Worm (Caenorhabditis elegans) whole organism, young adult: ENCODE data around the gene W04D2.4.

Experiments used
- B0019.2 ChIP-seq: fragments of 200-800 bp; sonication (Bioruptor generic); conservative IDR thresholded peaks from 2 replicates; pipeline ENCODE4 v1.3.6; 2022; ENCODE audit warnings: missing genetic modification reagents, missing genetic modification characterization, missing compliant biosample characterization
- B0035.1 ChIP-seq: sonication (generic microtip); optimal IDR thresholded peaks from 2 replicates; lab custom pipeline; 2016; ENCODE audit warnings: missing genetic modification characterization, mild to moderate bottlenecking, missing compliant biosample characterization, missing genotype, missing genetic modification reagents
- C17E4.6 ChIP-seq: fragments of 200-800 bp; sonication (Bioruptor generic); IDR thresholded peaks from 2 replicates; pipeline ENCODE4 v1.3.6; 2022; ENCODE audit warnings: missing genetic modification reagents, missing genetic modification characterization, missing compliant biosample characterization
- F23B12.7 ChIP-seq: sonication (generic microtip); optimal IDR thresholded peaks from 2 replicates; lab custom pipeline; 2017; ENCODE audit warnings: missing genetic modification characterization, mild to moderate bottlenecking, missing compliant biosample characterization, antibody characterized with exemption, moderate library complexity; ENCODE audit not compliant: insufficient read depth
- F37B4.10 ChIP-seq: fragments of 200-800 bp; sonication (Bioruptor generic); IDR thresholded peaks from 2 replicates; pipeline ENCODE4 v1.3.6; 2022; ENCODE audit warnings: missing genetic modification characterization, missing compliant biosample characterization
- F39B2.1 ChIP-seq: fragments of 200-800 bp; sonication (Bioruptor generic); IDR thresholded peaks from 2 replicates; pipeline ENCODE4 v1.3.6; 2022; ENCODE audit warnings: missing genetic modification reagents, missing genetic modification characterization, missing compliant biosample characterization
- F49E8.2 ChIP-seq: sonication (generic microtip); optimal IDR thresholded peaks from 3 replicates; lab custom pipeline; 2017; ENCODE audit warnings: missing genetic modification characterization, mild to moderate bottlenecking, missing compliant biosample characterization, antibody characterized with exemption, moderate library complexity; ENCODE audit not compliant: insufficient read depth
- K11D2.4 ChIP-seq: fragments of 200-800 bp; sonication (Bioruptor generic); IDR thresholded peaks from 2 replicates; pipeline ENCODE4 v1.3.6; 2022; ENCODE audit warnings: missing genetic modification reagents, missing genetic modification characterization, missing compliant biosample characterization
- Y53G8AR.9 ChIP-seq: fragments of 200-800 bp; sonication (Bioruptor generic); conservative IDR thresholded peaks from 2 replicates; pipeline ENCODE4 v1.3.6; 2022; ENCODE audit warnings: missing genetic modification reagents, missing genetic modification characterization, missing compliant biosample characterization
- Y95B8A.8 ChIP-seq: fragments of 200-800 bp; sonication (Bioruptor generic); IDR thresholded peaks from 2 replicates; pipeline ENCODE4 v1.3.6; 2022; ENCODE audit warnings: missing genetic modification reagents, missing genetic modification characterization, missing compliant biosample characterization
- athp-1 ChIP-seq: sonication (generic microtip); optimal IDR thresholded peaks from 2 replicates; lab custom pipeline; 2017; ENCODE audit warnings: mild to moderate bottlenecking, missing genetic modification characterization, missing compliant biosample characterization
- ceh-27 ChIP-seq: fragments of 200-800 bp; sonication (Bioruptor generic); optimal IDR thresholded peaks from 2 replicates; lab custom pipeline; 2018; ENCODE audit warnings: mild to moderate bottlenecking, missing genetic modification characterization, moderate library complexity, missing compliant biosample characterization
- chd-7 ChIP-seq: sonication (generic microtip); optimal IDR thresholded peaks from 2 replicates; lab custom pipeline; 2016; ENCODE audit warnings: mild to moderate bottlenecking, missing genetic modification characterization, moderate library complexity, missing compliant biosample characterization
- egl-18 ChIP-seq: fragments of 200-800 bp; sonication (Bioruptor generic); IDR thresholded peaks from 2 replicates; pipeline ENCODE4 v1.3.6; 2022; ENCODE audit warnings: missing genetic modification reagents, missing genetic modification characterization, missing compliant biosample characterization
- egrh-3 ChIP-seq: fragments of 200-800 bp; sonication (Bioruptor generic); IDR thresholded peaks from 2 replicates; pipeline ENCODE4 v1.3.6; 2022; ENCODE audit warnings: missing genetic modification reagents, missing genetic modification characterization, missing compliant biosample characterization
- ekl-4 ChIP-seq: fragments of 200-800 bp; sonication (Bioruptor generic); IDR thresholded peaks from 2 replicates; pipeline ENCODE4 v1.3.6; 2022; ENCODE audit warnings: missing genetic modification reagents, missing genetic modification characterization, missing compliant biosample characterization
- fkh-3 ChIP-seq: sonication (generic microtip); optimal IDR thresholded peaks from 2 replicates; lab custom pipeline; 2016; ENCODE audit warnings: mild to moderate bottlenecking, missing genetic modification characterization, missing compliant biosample characterization
- him-1 ChIP-seq: sonication (generic microtip); optimal IDR thresholded peaks from 2 replicates; lab custom pipeline; 2016; ENCODE audit warnings: missing genotype, missing genetic modification reagents, missing genetic modification characterization, missing compliant biosample characterization
- hlh-26 ChIP-seq: fragments of 200-800 bp; sonication (Bioruptor generic); conservative IDR thresholded peaks from 2 replicates; pipeline ENCODE4 v1.3.6; 2022; ENCODE audit warnings: missing genetic modification reagents, missing genetic modification characterization, missing compliant biosample characterization
- lin-26 ChIP-seq: fragments of 200-800 bp; sonication (Bioruptor generic); IDR thresholded peaks from 2 replicates; pipeline ENCODE4 v1.3.6; 2022; ENCODE audit warnings: missing genetic modification reagents, missing genetic modification characterization, missing compliant biosample characterization
- lin-54 ChIP-seq: fragments of 200-800 bp; sonication (Bioruptor generic); optimal IDR thresholded peaks from 2 replicates; lab custom pipeline; 2018; ENCODE audit warnings: mild to moderate bottlenecking, missing genetic modification characterization, missing compliant biosample characterization
- lsl-1 ChIP-seq: fragments of 200-800 bp; sonication (Bioruptor generic); optimal IDR thresholded peaks from 2 replicates; lab custom pipeline; 2018; ENCODE audit warnings: mild to moderate bottlenecking, missing genetic modification characterization, moderate library complexity, missing compliant biosample characterization
- madf-10 ChIP-seq: sonication (generic microtip); optimal IDR thresholded peaks from 2 replicates; lab custom pipeline; 2016; ENCODE audit warnings: mild to moderate bottlenecking, missing genetic modification characterization, missing compliant biosample characterization
- nfyb-1 ChIP-seq: fragments of 200-800 bp; sonication (Bioruptor generic); IDR thresholded peaks from 2 replicates; pipeline ENCODE4 v1.3.6; 2022; ENCODE audit warnings: missing genetic modification reagents, missing genetic modification characterization, missing compliant biosample characterization
- nhr-90 ChIP-seq: sonication (generic microtip); optimal IDR thresholded peaks from 2 replicates; lab custom pipeline; 2016; ENCODE audit warnings: missing genotype, mild to moderate bottlenecking, missing genetic modification characterization, missing compliant biosample characterization
- pbrm-1 ChIP-seq: fragments of 200-800 bp; sonication (Bioruptor generic); IDR thresholded peaks from 2 replicates; pipeline ENCODE4 v1.3.6; 2022; ENCODE audit warnings: missing genetic modification reagents, missing genetic modification characterization, missing compliant biosample characterization
- pha-4 ChIP-seq: fragments of 150-350 bp; sonication (generic microtip); optimal IDR thresholded peaks from 2 replicates; lab custom pipeline; 2014; ENCODE audit warnings: missing biosample characterization, missing genetic modification reagents, missing genetic modification characterization
- rec-8 ChIP-seq, 2 experiments: sonication (generic microtip); optimal IDR thresholded peaks; 2 replicates each; lab custom pipeline; 2016; ENCODE audit warnings: mild to moderate bottlenecking in 2 of 2, missing genetic modification characterization in 2 of 2, missing genetic modification reagents in 2 of 2, missing genotype in 2 of 2, missing biosample characterization in 1 of 2, missing compliant biosample characterization in 1 of 2, moderate library complexity in 1 of 2
- rpc-1 ChIP-seq, 2 experiments: fragments of 150-350 bp in 1 of 2; sonication (generic microtip) in 1 of 2; optimal IDR thresholded peaks; 2 replicates each; lab custom pipeline; 2014 to 2018; ENCODE audit warnings: missing biosample characterization in 1 of 2, missing genetic modification characterization in 1 of 2, missing genetic modification reagents in 1 of 2, missing genotype in 1 of 2
- snpc-3.4 ChIP-seq: sonication (generic microtip); optimal IDR thresholded peaks from 2 replicates; lab custom pipeline; 2017; ENCODE audit warnings: missing genetic modification characterization, mild to moderate bottlenecking, missing compliant biosample characterization, antibody characterized with exemption, moderate library complexity, missing genotype, missing genetic modification reagents
- snpc-4 ChIP-seq, 5 experiments: fragments of 150-350 bp in 1 of 5; sonication (generic microtip) in 4 of 5; optimal IDR thresholded peaks; 2 replicates each; lab custom pipeline; 2014 to 2018; ENCODE audit warnings: missing genetic modification characterization in 5 of 5, missing biosample characterization in 3 of 5, antibody characterized with exemption in 2 of 5, mild to moderate bottlenecking in 2 of 5, missing compliant biosample characterization in 2 of 5, missing genotype in 2 of 5, moderate library complexity in 2 of 5, missing genetic modification reagents in 1 of 5
- sptf-2 ChIP-seq: fragments of 200-800 bp; sonication (Bioruptor generic); optimal IDR thresholded peaks from 2 replicates; lab custom pipeline; 2018; ENCODE audit warnings: mild to moderate bottlenecking, missing genetic modification characterization, missing compliant biosample characterization
- tbp1 ChIP-seq: fragments of 200-800 bp; sonication (Bioruptor generic); optimal IDR thresholded peaks from 2 replicates; lab custom pipeline; 2018; ENCODE audit warnings: mild to moderate bottlenecking, missing genetic modification characterization, missing compliant biosample characterization
- tbx-9 ChIP-seq: sonication (generic microtip); optimal IDR thresholded peaks from 2 replicates; lab custom pipeline; 2016; ENCODE audit warnings: borderline replicate concordance, missing genetic modification characterization, inconsistent platforms, missing compliant biosample characterization
- tlf-1 ChIP-seq: fragments of 200-800 bp; sonication (Bioruptor generic); optimal IDR thresholded peaks from 2 replicates; lab custom pipeline; 2018; ENCODE audit warnings: mild to moderate bottlenecking, missing genetic modification characterization, missing compliant biosample characterization
- unc-130 ChIP-seq: sonication (generic microtip); optimal IDR thresholded peaks from 2 replicates; lab custom pipeline; 2016; ENCODE audit warnings: missing genetic modification reagents, missing genetic modification characterization, missing compliant biosample characterization
- unc-62 ChIP-seq: fragments of 150-350 bp; optimal IDR thresholded peaks from 2 replicates; lab custom pipeline; 2014; ENCODE audit warnings: missing biosample characterization, missing genetic modification reagents, missing genetic modification characterization
- ztf-3 ChIP-seq: fragments of 200-800 bp; sonication (Bioruptor generic); optimal IDR thresholded peaks from 2 replicates; lab custom pipeline; 2018; ENCODE audit warnings: mild to moderate bottlenecking, missing genetic modification characterization, missing compliant biosample characterization
- ztf-6 ChIP-seq: fragments of 200-800 bp; sonication (Bioruptor generic); IDR thresholded peaks from 2 replicates; pipeline ENCODE4 v1.3.6; 2022; ENCODE audit warnings: missing genetic modification reagents, missing genetic modification characterization, missing compliant biosample characterization

The W04D2.4 gene

ce11 chrV:12506185-12506584 lies 8.6 kb upstream of the W04D2.4 start, which contains the start of gene nlp-46:
Gene nlp-46 (minus strand): TSS chrV:12506285.
- TF ChIP-seq nhr-90 (tag; lab: Kevin White, UChicago) (no peak), unc-130 (GFP tag; lab: Kevin White, UChicago) (no peak), F39B2.1 (GFP tag; lab: Robert Waterston, UW) (no peak), tlf-1 (GFP tag; lab: Kevin White, UChicago) (no peak), F37B4.10 (GFP tag; lab: Robert Waterston, UW) (no peak)

DNA sequence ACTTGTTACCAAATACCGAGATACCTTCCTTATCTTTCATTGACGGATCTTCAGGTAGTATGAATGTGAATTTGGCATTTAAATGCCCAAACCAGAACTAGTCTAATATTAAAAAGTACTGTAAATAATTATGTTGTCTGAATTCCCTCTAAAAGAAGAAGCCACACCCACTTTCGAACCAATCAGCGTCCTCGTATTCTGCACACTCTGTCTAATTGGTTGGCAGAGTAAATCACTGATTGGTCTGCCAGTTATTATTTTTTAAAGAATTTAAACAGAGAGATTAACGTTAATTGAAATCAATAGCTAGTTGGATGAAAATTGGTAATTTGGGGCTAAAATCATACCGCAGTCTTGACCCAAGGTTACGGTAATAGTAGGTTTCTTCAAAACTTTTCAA lies 8.2 kb upstream of the W04D2.4 start:
- TF ChIP-seq unc-62 (GFP tag; lab: Kevin White, UChicago) (no peak), ekl-4 (GFP tag; lab: Robert Waterston, UW) (no peak), B0019.2 (GFP tag; lab: Robert Waterston, UW) (no peak), sptf-2 (no peak), rpc-1 (optimal IDR thresholded peaks at IDR 0.05; lab: Kevin White, UChicago) (no peak), rpc-1 (tag; optimal IDR thresholded peaks at IDR 0.05; lab: Kevin White, UChicago) (no peak), B0035.1 (tag; lab: Kevin White, UChicago) (no peak), rec-8 (tag; optimal IDR thresholded peaks at IDR 0.05; lab: Kevin White, UChicago) (no peak)

ce11 chrV:12503494-12503893 lies 5.9 kb upstream of the W04D2.4 start, which contains the start of gene T28H10.1:
Gene T28H10.1 (plus strand): TSS chrV:12503794.
- no peak for TF ChIP-seq ztf-3 (GFP tag; lab: Kevin White, UChicago)
- no peak for TF ChIP-seq madf-10 (tag; lab: Kevin White, UChicago)

ce11 chrV:12494522-12494921 lies 3.0 kb downstream of the W04D2.4 start, which contains the start of gene mrps-11:
Gene mrps-11 (minus strand): TSS chrV:12494622.
- TF ChIP-seq him-1 (tag; lab: Kevin White, UChicago) = no peak
- no peak for TF ChIP-seq nfyb-1 (GFP tag; lab: Robert Waterston, UW)
- no peak for TF ChIP-seq tbp1
- TF ChIP-seq egl-18 (GFP tag; lab: Robert Waterston, UW) = no peak
- no peak for TF ChIP-seq athp-1 (tag; lab: Kevin White, UChicago)
- TF ChIP-seq lin-54 (GFP tag; lab: Kevin White, UChicago) = no peak
- TF ChIP-seq F23B12.7 = no peak
- no peak for TF ChIP-seq tbx-9 (tag; lab: Kevin White, UChicago)
- TF ChIP-seq lin-26 (GFP tag; lab: Robert Waterston, UW) = no peak
- no peak for TF ChIP-seq fkh-3 (tag; lab: Kevin White, UChicago)
- TF ChIP-seq snpc-3.4 (tag; lab: Kevin White, UChicago) = no peak

DNA sequence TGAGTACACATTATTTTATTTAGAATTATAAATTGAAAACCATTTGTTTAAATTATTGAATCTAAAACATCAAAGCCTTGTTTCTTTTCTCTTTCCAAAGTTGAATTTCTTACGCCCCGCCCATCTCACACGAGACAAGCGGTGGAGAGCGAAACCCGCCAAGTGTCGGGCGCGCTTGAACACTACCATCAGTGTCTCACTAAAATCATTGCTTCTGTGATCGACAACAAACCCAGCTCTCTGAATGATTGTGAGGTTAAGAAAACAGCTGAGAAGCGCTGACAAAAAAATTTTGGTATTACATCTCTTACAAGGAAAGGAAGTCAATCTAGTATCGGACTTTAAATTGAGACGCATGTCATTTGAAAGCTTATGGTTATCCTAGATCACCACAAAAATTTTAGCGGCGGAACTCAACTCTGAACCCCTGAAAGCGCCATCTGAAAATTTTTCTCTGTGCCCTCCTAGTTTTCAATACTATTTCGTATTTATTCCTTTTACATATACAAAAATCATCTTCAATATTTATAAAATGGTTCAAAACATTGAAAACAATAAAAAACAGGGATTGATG lies 6.4 kb downstream of the W04D2.4 start:
- TF ChIP-seq snpc-4 (GFP tag; optimal IDR thresholded peaks at IDR 0.05; lab: Kevin White, UChicago) = peak; percentile 100
- peak; percentile 99 to 100 (median 100) for TF ChIP-seq snpc-4 (tag; optimal IDR thresholded peaks at IDR 0.05; lab: Kevin White, UChicago)
- 0 out of 2 replicates have a peak, but pooled peaks have one; percentile 9 for TF ChIP-seq C17E4.6 (GFP tag; lab: Robert Waterston, UW)
- TF ChIP-seq ceh-27 (GFP tag; lab: Kevin White, UChicago) = no peak
- TF ChIP-seq ztf-3 (GFP tag; lab: Kevin White, UChicago) = no peak
- no peak for TF ChIP-seq hlh-26 (GFP tag; lab: Robert Waterston, UW)
- peak; percentile 70 for TF ChIP-seq lsl-1 (GFP tag; lab: Kevin White, UChicago)
- no peak for TF ChIP-seq Y95B8A.8
- TF ChIP-seq Y53G8AR.9 (GFP tag; lab: Robert Waterston, UW) = peak; percentile 88
- peak; percentile 96 for TF ChIP-seq him-1 (tag; lab: Kevin White, UChicago)
- TF ChIP-seq K11D2.4 (GFP tag; lab: Robert Waterston, UW) = peak; percentile 68; the same call in 1 of the 2 replicates
- TF ChIP-seq egrh-3 (GFP tag; lab: Robert Waterston, UW) = 0 out of 2 replicates have a peak, but pooled peaks have one; percentile 23
- TF ChIP-seq ztf-6 (GFP tag; lab: Robert Waterston, UW) = no peak
- peak; percentile 11 to 80 for TF ChIP-seq rec-8 (tag; optimal IDR thresholded peaks at IDR 0.05; lab: Kevin White, UChicago)
- no peak for TF ChIP-seq pha-4 (tag; lab: Kevin White, UChicago)
- TF ChIP-seq chd-7 (tag; lab: Kevin White, UChicago) = no peak
- TF ChIP-seq pbrm-1 = peak; percentile 99
- TF ChIP-seq rpc-1 (optimal IDR thresholded peaks at IDR 0.05; lab: Kevin White, UChicago) = no peak
- peak; percentile 40 for TF ChIP-seq rpc-1 (tag; optimal IDR thresholded peaks at IDR 0.05; lab: Kevin White, UChicago)
- peak; percentile 85 for TF ChIP-seq F49E8.2 (tag; lab: Kevin White, UChicago)
